Fruit fly (Drosophila melanogaster): ENCODE measurements around the gene mRpS25.

dm6 chrX:14603600-14604182 is 20.9 kb upstream of the mRpS25 start:
- TF ChIP-seq psq (optimal IDR thresholded peaks at IDR 0.05) (no peak), Dll (optimal IDR thresholded peaks at IDR 0.05) (no peak), usp (GFP tag; optimal IDR thresholded peaks at IDR 0.05) (no peak), CG8478 (optimal IDR thresholded peaks at IDR 0.05) (no peak)

Data from whole organism.